Worm (Caenorhabditis elegans) whole organism, L1 larva: ENCODE measurements around the gene T26H5.8.

Experiments used
- Y116A8C.19 ChIP-seq: sonication (generic microtip); optimal IDR thresholded peaks from 2 replicates; lab custom pipeline; 2016; ENCODE audit warnings: missing compliant biosample characterization, missing genetic modification characterization, borderline replicate concordance
- aly-2 ChIP-seq: fragments of 150-350 bp; optimal IDR thresholded peaks from 2 replicates; lab custom pipeline; 2014; ENCODE audit warnings: missing biosample characterization, missing genetic modification characterization
- ceh-88 ChIP-seq: fragments of 200-800 bp; sonication (Bioruptor generic); IDR thresholded peaks from 2 replicates; pipeline ENCODE4 v1.3.6; 2022; ENCODE audit warnings: missing genetic modification characterization, missing compliant biosample characterization
- ceh-90 ChIP-seq: sonication (generic microtip); optimal IDR thresholded peaks from 2 replicates; lab custom pipeline; 2016; ENCODE audit warnings: missing genetic modification characterization, missing compliant biosample characterization
- dpl-1 ChIP-seq, 3 experiments: fragments of 150-350 bp in 2 of 3; sonication (generic microtip) in 1 of 3; optimal IDR thresholded peaks; 2 replicates each; lab custom pipeline; 2014 to 2017; ENCODE audit warnings: missing biosample characterization in 3 of 3, missing genetic modification characterization in 3 of 3, missing genetic modification reagents in 3 of 3
- lin-39 ChIP-seq: fragments of 150-350 bp; optimal IDR thresholded peaks from 2 replicates; lab custom pipeline; 2014; ENCODE audit warnings: missing biosample characterization, missing genetic modification reagents, missing genetic modification characterization
- nhr-11 ChIP-seq: fragments of 150-350 bp; optimal IDR thresholded peaks from 2 replicates; lab custom pipeline; 2014; ENCODE audit warnings: missing biosample characterization, missing genetic modification characterization
- nhr-20 ChIP-seq: sonication (generic microtip); optimal IDR thresholded peaks from 2 replicates; lab custom pipeline; 2016; ENCODE audit warnings: mild to moderate bottlenecking, missing genetic modification characterization, missing compliant biosample characterization
- nhr-71 ChIP-seq: sonication (generic microtip); optimal IDR thresholded peaks from 2 replicates; lab custom pipeline; 2016; ENCODE audit warnings: mild to moderate bottlenecking, missing genetic modification characterization, moderate library complexity, missing compliant biosample characterization
- nhr-77 ChIP-seq: fragments of 150-350 bp; optimal IDR thresholded peaks from 2 replicates; lab custom pipeline; 2014; ENCODE audit warnings: missing biosample characterization, missing genetic modification characterization
- skn-1 ChIP-seq: fragments of 150-350 bp; optimal IDR thresholded peaks from 2 replicates; lab custom pipeline; 2014; ENCODE audit warnings: missing biosample characterization, missing genetic modification characterization
- tbx-2 ChIP-seq: sonication (generic microtip); optimal IDR thresholded peaks from 2 replicates; lab custom pipeline; 2016; ENCODE audit warnings: missing genetic modification characterization, missing compliant biosample characterization
- ztf-11 ChIP-seq, 2 experiments: sonication (generic microtip); optimal IDR thresholded peaks; 2 replicates each; lab custom pipeline; 2016 to 2017; ENCODE audit warnings: missing genetic modification characterization in 2 of 2, missing biosample characterization in 1 of 2, missing compliant biosample characterization in 1 of 2
- ztf-4 ChIP-seq: fragments of 150-350 bp; optimal IDR thresholded peaks from 2 replicates; lab custom pipeline; 2014; ENCODE audit warnings: missing biosample characterization, missing genetic modification characterization

DNA sequence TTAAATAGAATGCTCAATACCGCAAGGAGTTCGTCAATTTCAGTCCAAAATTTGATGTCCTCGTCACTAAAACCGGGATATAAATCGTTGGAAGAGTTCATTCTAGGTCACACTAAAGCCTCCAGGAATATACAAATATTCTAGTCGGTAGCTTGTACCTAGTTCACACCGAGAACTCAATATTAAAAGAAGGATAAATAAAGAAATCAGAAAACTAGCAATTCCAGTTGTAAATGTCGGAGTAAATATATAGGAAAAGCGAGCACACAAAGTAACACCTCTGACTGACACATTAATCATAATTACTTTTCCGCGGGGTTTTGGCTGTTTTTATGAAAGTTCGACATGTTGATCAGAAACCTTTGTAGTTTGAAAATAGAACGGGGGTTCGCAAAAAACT lies 18.9 kb upstream of the T26H5.8 start, which contains the start of gene srw-33:
- TF ChIP-seq ceh-88 (GFP tag; lab: Robert Waterston, UW) (no peak), nhr-77 (tag; lab: Kevin White, UChicago) (no peak), nhr-71 (tag; lab: Kevin White, UChicago) (no peak), aly-2 (tag; lab: Kevin White, UChicago) (no peak), ztf-11 (tag; optimal IDR thresholded peaks at IDR 0.05; lab: Kevin White, UChicago) (no peak), lin-39 (tag; lab: Kevin White, UChicago) (no peak), dpl-1 (GFP tag; optimal IDR thresholded peaks at IDR 0.05; lab: Kevin White, UChicago) (no peak), tbx-2 (tag; lab: Kevin White, UChicago) (no peak), Y116A8C.19 (tag; lab: Kevin White, UChicago) (no peak), ztf-4 (tag; lab: Kevin White, UChicago) (no peak), skn-1 (tag; lab: Kevin White, UChicago) (no peak), nhr-11 (no peak), nhr-20 (no peak), ceh-90 (no peak)
